Fruit fly (Drosophila melanogaster) whole organism, embryonic: ENCODE measurements around the gene numb.

ENCODE experiments used
- Adf1 ChIP-seq: fragments of 200-800 bp; sonication (Bioruptor generic); IDR thresholded peaks from 2 replicates; pipeline ENCODE4 v1.3.6; 2022; ENCODE audit warnings: missing biosample characterization, missing genetic modification characterization
- Atf-2 ChIP-seq: fragments of 200-800 bp; sonication (Bioruptor generic); optimal IDR thresholded peaks from 2 replicates; lab custom pipeline; 2016; ENCODE audit warnings: missing biosample characterization, missing genetic modification characterization
- Awh ChIP-seq: fragments of 200-800 bp; sonication (Bioruptor generic); IDR thresholded peaks from 2 replicates; pipeline ENCODE4, ENCODE4 v1.3.6; 2022; ENCODE audit warnings: missing biosample characterization, missing genetic modification characterization
- CG11247 ChIP-seq: fragments of 200-800 bp; sonication (Bioruptor generic); IDR thresholded peaks from 2 replicates; pipeline ENCODE4 v1.3.6; 2022; ENCODE audit warnings: missing biosample characterization, missing genetic modification characterization
- CG12236 ChIP-seq: fragments of 200-800 bp; sonication (Bioruptor generic); optimal IDR thresholded peaks from 2 replicates; lab custom pipeline; 2016; ENCODE audit warnings: missing biosample characterization, missing genetic modification characterization
- CG12769 ChIP-seq: fragments of 200-800 bp; sonication (Bioruptor generic); optimal IDR thresholded peaks from 2 replicates; lab custom pipeline; 2019; ENCODE audit warnings: missing biosample characterization, mild to moderate bottlenecking, missing genetic modification characterization, moderate library complexity
- CG14441 ChIP-seq: fragments of 200-800 bp; sonication (Bioruptor generic); IDR thresholded peaks from 2 replicates; pipeline ENCODE4 v1.3.6; 2022; ENCODE audit warnings: missing biosample characterization, missing genetic modification characterization
- CG15479 ChIP-seq: fragments of 200-800 bp; sonication (Bioruptor generic); optimal IDR thresholded peaks from 3 replicates; lab custom pipeline; 2019; ENCODE audit warnings: missing biosample characterization, mild to moderate bottlenecking, missing genetic modification characterization, moderate library complexity
- CG17359 ChIP-seq: fragments of 200-800 bp; sonication (Bioruptor generic); optimal IDR thresholded peaks from 3 replicates; lab custom pipeline; 2018; ENCODE audit warnings: missing biosample characterization, mild to moderate bottlenecking, missing genetic modification characterization, moderate library complexity
- CG18011 ChIP-seq: fragments of 200-800 bp; sonication (Bioruptor generic); optimal IDR thresholded peaks from 2 replicates; lab custom pipeline; 2017; ENCODE audit warnings: missing biosample characterization, missing genetic modification characterization, mild to moderate bottlenecking, moderate library complexity, missing genotype
- CG2199 ChIP-seq: fragments of 200-800 bp; sonication (Bioruptor generic); IDR thresholded peaks from 3 replicates; pipeline ENCODE4 v1.3.6; 2022; ENCODE audit warnings: missing biosample characterization, missing genetic modification characterization
- CG31388 ChIP-seq: fragments of 200-800 bp; sonication (Bioruptor generic); optimal IDR thresholded peaks from 2 replicates; lab custom pipeline; 2016; ENCODE audit warnings: missing biosample characterization, missing genetic modification characterization
- CG4328 ChIP-seq: fragments of 200-800 bp; sonication (Bioruptor generic); optimal IDR thresholded peaks from 3 replicates; lab custom pipeline; 2017; ENCODE audit warnings: missing biosample characterization, missing genetic modification reagents, missing genetic modification characterization
- CG4854 ChIP-seq: fragments of 200-800 bp; sonication (Bioruptor generic); optimal IDR thresholded peaks from 2 replicates; lab custom pipeline; 2016; ENCODE audit warnings: missing biosample characterization, missing genetic modification characterization, inconsistent platforms
- CG5953 ChIP-seq: fragments of 200-800 bp; sonication (Bioruptor generic); IDR thresholded peaks from 2 replicates; pipeline ENCODE4 v1.3.6; 2022; ENCODE audit warnings: missing biosample characterization, missing genetic modification characterization
- CG7372 ChIP-seq: fragments of 200-800 bp; sonication (Bioruptor generic); IDR thresholded peaks from 2 replicates; pipeline ENCODE4 v1.3.6; 2022; ENCODE audit warnings: missing biosample characterization, missing genetic modification characterization
- CG7745 ChIP-seq: fragments of 200-800 bp; sonication (Bioruptor generic); optimal IDR thresholded peaks from 2 replicates; lab custom pipeline; 2018; ENCODE audit warnings: missing biosample characterization, mild to moderate bottlenecking, missing genetic modification characterization, moderate library complexity
- CG7963 ChIP-seq: fragments of 200-800 bp; sonication (Bioruptor generic); IDR thresholded peaks from 3 replicates; pipeline ENCODE4 v1.3.6; 2022; ENCODE audit warnings: missing biosample characterization, missing genetic modification characterization; ENCODE audit not compliant: partially characterized antibody
- CHES-1-like ChIP-seq: fragments of 200-800 bp; sonication (Bioruptor generic); optimal IDR thresholded peaks from 2 replicates; lab custom pipeline; 2016; ENCODE audit warnings: missing biosample characterization, missing genetic modification characterization
- CkIIα-i1 ChIP-seq: fragments of 200-800 bp; sonication (Bioruptor generic); IDR thresholded peaks from 2 replicates; pipeline ENCODE4 v1.3.6; 2022; ENCODE audit warnings: missing biosample characterization, missing genetic modification characterization
- D ChIP-seq, 2 experiments: fragments of 200-800 bp in 1 of 2; fragments of >200 bp in 1 of 2; sonication (Bioruptor generic) in 1 of 2; optimal IDR thresholded peaks; 2 replicates in 1 of 2; 3 replicates in 1 of 2; lab custom pipeline; 2017; ENCODE audit warnings: mild to moderate bottlenecking in 1 of 2, missing biosample characterization in 1 of 2, missing genetic modification characterization in 1 of 2, missing genetic modification reagents in 1 of 2
- Drgx ChIP-seq: fragments of 200-800 bp; sonication (Bioruptor generic); IDR thresholded peaks from 2 replicates; pipeline ENCODE4 v1.3.6; 2022; ENCODE audit warnings: missing biosample characterization, missing genetic modification characterization
- H2.0 ChIP-seq: fragments of 200-800 bp; sonication (Bioruptor generic); IDR thresholded peaks from 2 replicates; pipeline ENCODE4 v1.3.6; 2022; ENCODE audit warnings: missing biosample characterization, missing genetic modification characterization
- HHEX ChIP-seq: fragments of 200-800 bp; sonication (Bioruptor generic); optimal IDR thresholded peaks from 3 replicates; lab custom pipeline; 2017; ENCODE audit warnings: missing biosample characterization, mild to moderate bottlenecking, missing genetic modification characterization, missing genetic modification reagents
- HLHmδ ChIP-seq: fragments of 200-800 bp; sonication (Bioruptor generic); optimal IDR thresholded peaks from 2 replicates; lab custom pipeline; 2018; ENCODE audit warnings: missing biosample characterization, mild to moderate bottlenecking, missing genetic modification characterization, moderate library complexity
- Max ChIP-seq: fragments of 200-800 bp; sonication (Bioruptor generic); optimal IDR thresholded peaks from 2 replicates; lab custom pipeline; 2016; ENCODE audit warnings: missing biosample characterization, mild to moderate bottlenecking, missing genetic modification characterization
- Myb ChIP-seq: fragments of 200-800 bp; sonication (Bioruptor generic); optimal IDR thresholded peaks from 2 replicates; lab custom pipeline; 2016; ENCODE audit warnings: missing biosample characterization, missing genetic modification characterization
- Scr ChIP-seq: fragments of 200-800 bp; sonication (Bioruptor generic); IDR thresholded peaks from 2 replicates; pipeline ENCODE4 v1.3.6; 2022; ENCODE audit warnings: missing biosample characterization, missing genetic modification characterization; ENCODE audit not compliant: partially characterized antibody
- ab ChIP-seq: fragments of 200-800 bp; sonication (Bioruptor generic); optimal IDR thresholded peaks from 2 replicates; lab custom pipeline; 2016; ENCODE audit warnings: missing biosample characterization, missing genetic modification characterization
- en ChIP-seq: fragments of 200-800 bp; sonication (Bioruptor generic); optimal IDR thresholded peaks from 2 replicates; lab custom pipeline; 2016; ENCODE audit warnings: missing biosample characterization, missing genetic modification characterization
- fd102C ChIP-seq: fragments of 200-800 bp; sonication (Bioruptor generic); optimal IDR thresholded peaks from 2 replicates; lab custom pipeline; 2018; ENCODE audit warnings: missing biosample characterization, mild to moderate bottlenecking, missing genetic modification characterization, moderate library complexity
- fd3F ChIP-seq: fragments of 200-800 bp; sonication (Bioruptor generic); optimal IDR thresholded peaks from 2 replicates; lab custom pipeline; 2018; ENCODE audit warnings: missing biosample characterization, mild to moderate bottlenecking, missing genetic modification characterization, moderate library complexity
- fd96Cb ChIP-seq: fragments of 200-800 bp; sonication (Bioruptor generic); optimal IDR thresholded peaks from 2 replicates; lab custom pipeline; 2018; ENCODE audit warnings: missing biosample characterization, mild to moderate bottlenecking, missing genetic modification characterization, moderate library complexity
- gsb-n ChIP-seq: fragments of 200-800 bp; sonication (Bioruptor generic); optimal IDR thresholded peaks from 3 replicates; lab custom pipeline; 2018; ENCODE audit warnings: missing biosample characterization, mild to moderate bottlenecking, missing genetic modification characterization
- lov ChIP-seq, 2 experiments: fragments of 200-800 bp in 1 of 2; fragments of >200 bp in 1 of 2; sonication (Bioruptor generic) in 1 of 2; IDR thresholded peaks in 1 of 2; optimal IDR thresholded peaks in 1 of 2; 2 replicates in 1 of 2; 3 replicates in 1 of 2; pipeline versions ENCODE4 v1.3.6 to Lab custom; 2017 to 2022; ENCODE audit warnings: missing biosample characterization in 1 of 2, missing genetic modification characterization in 1 of 2
- odd ChIP-seq: fragments of 200-800 bp; sonication (Bioruptor generic); optimal IDR thresholded peaks from 2 replicates; lab custom pipeline; 2017; ENCODE audit warnings: missing biosample characterization, mild to moderate bottlenecking, missing genetic modification characterization
- pnt ChIP-seq: fragments of 200-800 bp; sonication (Bioruptor generic); optimal IDR thresholded peaks from 3 replicates; lab custom pipeline; 2016; ENCODE audit warnings: missing biosample characterization, missing genetic modification characterization
- pzg ChIP-seq: fragments of 200-800 bp; sonication (Bioruptor generic); optimal IDR thresholded peaks from 3 replicates; lab custom pipeline; 2018; ENCODE audit warnings: missing biosample characterization, mild to moderate bottlenecking, missing genetic modification characterization, moderate library complexity
- row ChIP-seq: fragments of 200-800 bp; sonication (Bioruptor generic); IDR thresholded peaks from 3 replicates; pipeline ENCODE4 v1.3.6; 2022; ENCODE audit warnings: missing biosample characterization, missing genetic modification characterization
- shn ChIP-seq: fragments of 200-800 bp; sonication (Bioruptor generic); optimal IDR thresholded peaks from 3 replicates; lab custom pipeline; 2016; ENCODE audit warnings: missing biosample characterization, missing genetic modification characterization
- sqz ChIP-seq: fragments of 200-800 bp; sonication (Bioruptor generic); optimal IDR thresholded peaks from 3 replicates; lab custom pipeline; 2018; ENCODE audit warnings: missing biosample characterization, mild to moderate bottlenecking, missing genetic modification characterization
- sr ChIP-seq: fragments of 200-800 bp; sonication (Bioruptor generic); IDR thresholded peaks from 3 replicates; pipeline ENCODE4 v1.3.6; 2022; ENCODE audit warnings: missing biosample characterization, missing genetic modification characterization
- sug ChIP-seq: fragments of 200-800 bp; optimal IDR thresholded peaks from 2 replicates; lab custom pipeline; 2019; ENCODE audit warnings: missing biosample characterization, mild to moderate bottlenecking, missing genetic modification characterization, moderate library complexity
- twi ChIP-seq: fragments of 200-800 bp; optimal IDR thresholded peaks from 2 replicates; lab custom pipeline; 2019; ENCODE audit warnings: missing biosample characterization, mild to moderate bottlenecking, missing genetic modification characterization, moderate library complexity
- vnd ChIP-seq: fragments of 200-800 bp; sonication (Bioruptor generic); IDR thresholded peaks from 3 replicates; pipeline ENCODE4 v1.3.6; 2022; ENCODE audit warnings: missing biosample characterization, missing genetic modification characterization; ENCODE audit not compliant: partially characterized antibody
- zen2 ChIP-seq: fragments of 200-800 bp; sonication (Bioruptor generic); IDR thresholded peaks from 3 replicates; pipeline ENCODE4 v1.3.6; 2022; ENCODE audit warnings: missing biosample characterization, missing genetic modification characterization; ENCODE audit not compliant: partially characterized antibody

The numb gene

dm6 chr2L:9502786-9503443 lies 65.6 kb downstream of the numb start (continued):
- peak; percentile 68 for TF ChIP-seq odd (GFP tag; lab: Kevin White, UChicago)
- TF ChIP-seq zen2 (GFP tag; lab: Robert Waterston, UW), result no peak
- TF ChIP-seq CG7372, result peak; percentile 70
- TF ChIP-seq CG14441 (GFP tag; lab: Robert Waterston, UW), result peak; percentile 88
- peak; percentile 68 for TF ChIP-seq CG5953 (GFP tag; lab: Robert Waterston, UW)
- no peak for TF ChIP-seq CG7963 (GFP tag; lab: Robert Waterston, UW)
- TF ChIP-seq twi (tag; lab: Kevin White, UChicago), result no peak
- TF ChIP-seq Drgx, result peak; percentile 43; the same call in 1 of the 2 replicates
- TF ChIP-seq CG15479 (GFP tag; lab: Kevin White, UChicago), result no peak
- no peak for TF ChIP-seq CG12769 (tag; lab: Kevin White, UChicago)
- TF ChIP-seq, all 482 proteins: peak for 261

dm6 chr2L:9505372-9506103 lies 68.3 kb downstream of the numb start:
- TF ChIP-seq odd (GFP tag; lab: Kevin White, UChicago) (no peak), CG17359 (tag; lab: Kevin White, UChicago) (peak; percentile 48), CG18011 (GFP tag; lab: Kevin White, UChicago) (no peak), fd3F (no peak), pnt (GFP tag; lab: Kevin White, UChicago) (no peak), CG4854 (GFP tag; lab: Kevin White, UChicago) (no peak), gsb-n (tag; lab: Kevin White, UChicago) (peak; percentile 34), sqz (GFP tag; lab: Kevin White, UChicago) (no peak), vnd (no peak), fd102C (GFP tag; lab: Kevin White, UChicago) (no peak), ab (GFP tag; lab: Kevin White, UChicago) (no peak), CG12236 (GFP tag; lab: Kevin White, UChicago) (no peak), CHES-1-like (no peak), Scr (GFP tag; lab: Robert Waterston, UW) (no peak), sug (no peak), CkIIα-i1 (GFP tag; lab: Robert Waterston, UW) (no peak), row (GFP tag; lab: Robert Waterston, UW) (no peak), CG2199 (GFP tag; lab: Robert Waterston, UW) (no peak), H2.0 (GFP tag; lab: Robert Waterston, UW) (no peak), en (GFP tag; lab: Kevin White, UChicago) (no peak), Max (no peak), fd96Cb (tag; lab: Kevin White, UChicago) (peak; percentile 42), CG11247 (GFP tag; lab: Robert Waterston, UW) (no peak), Awh (no peak), Atf-2 (GFP tag; lab: Kevin White, UChicago) (no peak), shn (GFP tag; lab: Kevin White, UChicago) (no peak), HHEX (peak; percentile 26), Myb (GFP tag; lab: Kevin White, UChicago) (no peak), sr (GFP tag; lab: Robert Waterston, UW) (no peak), lov (optimal IDR thresholded peaks at IDR 0.05; lab: Kevin White, UChicago) (no peak), lov (GFP tag; IDR thresholded peaks at IDR 0.05; lab: Robert Waterston, UW) (no peak), CG4328 (GFP tag; lab: Kevin White, UChicago) (no peak), pzg (GFP tag; lab: Kevin White, UChicago) (no peak), CG31388 (no peak), CG7745 (tag; lab: Kevin White, UChicago) (no peak), Adf1 (GFP tag; lab: Robert Waterston, UW) (no peak), HLHmδ (GFP tag; lab: Kevin White, UChicago) (no peak), D (optimal IDR thresholded peaks at IDR 0.05; lab: Kevin White, UChicago) (no peak), D (GFP tag; optimal IDR thresholded peaks at IDR 0.05; lab: Kevin White, UChicago) (peak; percentile 22)
